Worm (Caenorhabditis elegans) whole organism, mixed stage, embryonic: ENCODE data around the gene rme-1.

Source experiments
- M03D4.4 ChIP-seq: sonication (generic microtip); optimal IDR thresholded peaks from 2 replicates; lab custom pipeline; 2017; ENCODE audit warnings: mild to moderate bottlenecking, missing genetic modification characterization, missing compliant biosample characterization
- bed-3 ChIP-seq: fragments of 200-800 bp; sonication (Bioruptor generic); optimal IDR thresholded peaks from 3 replicates; lab custom pipeline; 2018; ENCODE audit warnings: mild to moderate bottlenecking, missing genetic modification characterization, moderate library complexity, missing compliant biosample characterization
- blmp-1 ChIP-seq: fragments of 150-350 bp; optimal IDR thresholded peaks from 2 replicates; lab custom pipeline; 2014; ENCODE audit warnings: missing biosample characterization, missing genetic modification characterization
- ceh-39 ChIP-seq: fragments of 150-350 bp; optimal IDR thresholded peaks from 2 replicates; lab custom pipeline; 2014; ENCODE audit warnings: missing biosample characterization, missing genetic modification characterization
- ceh-43 ChIP-seq: fragments of 200-800 bp; sonication (Bioruptor generic); optimal IDR thresholded peaks from 2 replicates; lab custom pipeline; 2018; ENCODE audit warnings: mild to moderate bottlenecking, missing genetic modification characterization, moderate library complexity, missing compliant biosample characterization
- ceh-83 ChIP-seq: fragments of 200-800 bp; sonication (Bioruptor generic); optimal IDR thresholded peaks from 2 replicates; lab custom pipeline; 2018; ENCODE audit warnings: mild to moderate bottlenecking, missing genetic modification characterization, missing compliant biosample characterization
- cnd-1 ChIP-seq: fragments of 200-800 bp; sonication (Bioruptor generic); optimal IDR thresholded peaks from 2 replicates; lab custom pipeline; 2018; ENCODE audit warnings: mild to moderate bottlenecking, missing genetic modification characterization, missing compliant biosample characterization
- drap-1 ChIP-seq: fragments of 200-800 bp; sonication (Bioruptor generic); optimal IDR thresholded peaks from 3 replicates; lab custom pipeline; 2018; ENCODE audit warnings: mild to moderate bottlenecking, missing genetic modification characterization, missing compliant biosample characterization
- elt-1 ChIP-seq: sonication (generic microtip); optimal IDR thresholded peaks from 2 replicates; lab custom pipeline; 2017; ENCODE audit warnings: missing genetic modification characterization, mild to moderate bottlenecking, missing compliant biosample characterization, antibody characterized with exemption, moderate library complexity, borderline replicate concordance; ENCODE audit not compliant: insufficient read depth
- elt-3 ChIP-seq: fragments of 150-350 bp; optimal IDR thresholded peaks from 2 replicates; lab custom pipeline; 2014; ENCODE audit warnings: missing biosample characterization, missing genetic modification characterization
- flh-1 ChIP-seq: fragments of 200-800 bp; sonication (Bioruptor generic); optimal IDR thresholded peaks from 2 replicates; lab custom pipeline; 2018; ENCODE audit warnings: mild to moderate bottlenecking, missing genetic modification characterization, moderate library complexity, missing compliant biosample characterization
- ham-2 ChIP-seq: fragments of 200-800 bp; sonication (Bioruptor generic); optimal IDR thresholded peaks from 2 replicates; lab custom pipeline; 2018; ENCODE audit warnings: mild to moderate bottlenecking, missing genetic modification characterization, missing compliant biosample characterization
- hlh-1 ChIP-seq: fragments of 150-350 bp; optimal IDR thresholded peaks from 2 replicates; lab custom pipeline; 2014; ENCODE audit warnings: missing biosample characterization, missing genetic modification reagents, missing genetic modification characterization
- lin-13 ChIP-seq: fragments of 150-350 bp; optimal IDR thresholded peaks from 2 replicates; lab custom pipeline; 2014; ENCODE audit warnings: missing biosample characterization, missing genetic modification characterization
- lin-32 ChIP-seq: fragments of 200-800 bp; sonication (Bioruptor generic); optimal IDR thresholded peaks from 2 replicates; lab custom pipeline; 2018; ENCODE audit warnings: mild to moderate bottlenecking, missing genetic modification characterization, missing compliant biosample characterization
- lsy-2 ChIP-seq: fragments of 150-350 bp; optimal IDR thresholded peaks from 2 replicates; lab custom pipeline; 2014; ENCODE audit warnings: missing biosample characterization, missing genetic modification characterization
- mab-5 ChIP-seq: fragments of 150-350 bp; optimal IDR thresholded peaks from 2 replicates; lab custom pipeline; 2014; ENCODE audit warnings: missing biosample characterization, missing genetic modification characterization
- mep-1 ChIP-seq: fragments of 150-350 bp; optimal IDR thresholded peaks from 2 replicates; lab custom pipeline; 2017; ENCODE audit warnings: missing biosample characterization, missing genetic modification reagents, missing genetic modification characterization, inconsistent platforms
- mls-2 ChIP-seq: sonication (generic microtip); optimal IDR thresholded peaks from 2 replicates; lab custom pipeline; 2016; ENCODE audit warnings: mild to moderate bottlenecking, missing genetic modification characterization, moderate library complexity, missing compliant biosample characterization
- nhr-2 ChIP-seq: fragments of 150-350 bp; optimal IDR thresholded peaks from 2 replicates; lab custom pipeline; 2014; ENCODE audit warnings: missing biosample characterization, missing genetic modification characterization
- nhr-237 ChIP-seq: fragments of 150-350 bp; optimal IDR thresholded peaks from 2 replicates; lab custom pipeline; 2014; ENCODE audit warnings: missing biosample characterization, missing genetic modification characterization
- nhr-28 ChIP-seq: fragments of 150-350 bp; optimal IDR thresholded peaks from 2 replicates; lab custom pipeline; 2014; ENCODE audit warnings: missing biosample characterization, missing genetic modification characterization
- nhr-76 ChIP-seq: sonication (generic microtip); optimal IDR thresholded peaks from 2 replicates; lab custom pipeline; 2017; ENCODE audit warnings: missing biosample characterization, missing genetic modification characterization
- pha-4 ChIP-seq: fragments of 150-350 bp; optimal IDR thresholded peaks from 2 replicates; lab custom pipeline; 2018; ENCODE audit warnings: missing biosample characterization, missing genetic modification reagents, missing genetic modification characterization
- sem-2 ChIP-seq: fragments of 200-800 bp; sonication (Bioruptor generic); optimal IDR thresholded peaks from 2 replicates; lab custom pipeline; 2018; ENCODE audit warnings: mild to moderate bottlenecking, missing genetic modification characterization, missing compliant biosample characterization
- snpc-4 ChIP-seq: fragments of 150-350 bp; optimal IDR thresholded peaks from 2 replicates; lab custom pipeline; 2014; ENCODE audit warnings: missing biosample characterization, missing genetic modification characterization
- sptf-1 ChIP-seq: sonication (generic microtip); optimal IDR thresholded peaks from 2 replicates; lab custom pipeline; 2017; ENCODE audit warnings: mild to moderate bottlenecking, missing genetic modification characterization, moderate library complexity, missing compliant biosample characterization
- tbx-8 ChIP-seq: fragments of 200-800 bp; sonication (Bioruptor generic); optimal IDR thresholded peaks from 2 replicates; lab custom pipeline; 2018; ENCODE audit warnings: mild to moderate bottlenecking, missing genetic modification characterization, moderate library complexity, missing compliant biosample characterization
- unc-120 ChIP-seq: sonication (generic microtip); optimal IDR thresholded peaks from 2 replicates; lab custom pipeline; 2017; ENCODE audit warnings: missing genetic modification characterization, missing compliant biosample characterization; ENCODE audit not compliant: poor library complexity, severe bottlenecking
- unc-39 ChIP-seq: fragments of 150-350 bp; optimal IDR thresholded peaks from 2 replicates; lab custom pipeline; 2014; ENCODE audit warnings: missing biosample characterization, missing genetic modification characterization
- unc-62 ChIP-seq: fragments of 150-350 bp; optimal IDR thresholded peaks from 2 replicates; lab custom pipeline; 2014; ENCODE audit warnings: missing biosample characterization, missing genetic modification reagents, missing genetic modification characterization
- zip-8 ChIP-seq: fragments of 150-350 bp; optimal IDR thresholded peaks from 2 replicates; lab custom pipeline; 2014; ENCODE audit warnings: missing biosample characterization, missing genetic modification characterization
- ztf-11 ChIP-seq: fragments of 150-350 bp; optimal IDR thresholded peaks from 2 replicates; lab custom pipeline; 2014; ENCODE audit warnings: missing biosample characterization, missing genetic modification characterization

Gene rme-1

DNA sequence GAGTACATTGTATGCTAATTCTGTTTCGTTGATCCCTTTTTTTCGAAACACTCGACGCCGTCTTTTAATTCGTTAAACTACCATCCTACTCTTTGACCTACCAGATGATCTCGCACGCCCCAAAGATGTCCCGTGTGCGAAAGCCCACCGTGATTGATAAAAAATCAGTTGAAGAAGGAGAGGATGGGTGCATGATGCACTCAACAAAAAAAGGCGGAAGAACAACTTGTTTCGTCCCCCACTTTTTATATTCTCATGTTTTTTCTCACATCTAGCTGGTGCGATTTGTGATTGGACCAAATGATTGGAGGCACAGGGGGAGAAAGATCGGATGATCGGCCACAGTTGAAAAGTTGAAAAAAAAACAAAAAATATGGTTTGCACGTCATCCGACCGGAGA is 29.7 kb downstream of the rme-1 start:
- TF ChIP-seq lin-13 (tag; lab: Kevin White, UChicago) (no peak), unc-39 (no peak), ceh-83 (GFP tag; lab: Kevin White, UChicago) (no peak), blmp-1 (tag; lab: Kevin White, UChicago) (no peak), ztf-11 (tag; lab: Kevin White, UChicago) (no peak), drap-1 (GFP tag; lab: Kevin White, UChicago) (no peak), tbx-8 (GFP tag; lab: Kevin White, UChicago) (no peak), elt-1 (tag; lab: Kevin White, UChicago) (no peak), lsy-2 (tag; lab: Kevin White, UChicago) (no peak), nhr-2 (tag; lab: Kevin White, UChicago) (no peak), nhr-28 (tag; lab: Kevin White, UChicago) (no peak), unc-62 (GFP tag; lab: Kevin White, UChicago) (no peak), sptf-1 (tag; lab: Kevin White, UChicago) (no peak), flh-1 (GFP tag; lab: Kevin White, UChicago) (no peak), cnd-1 (tag; lab: Kevin White, UChicago) (no peak), mab-5 (tag; lab: Kevin White, UChicago) (no peak), mep-1 (tag; lab: Kevin White, UChicago) (no peak), snpc-4 (tag; lab: Kevin White, UChicago) (no peak), ham-2 (no peak)

DNA sequence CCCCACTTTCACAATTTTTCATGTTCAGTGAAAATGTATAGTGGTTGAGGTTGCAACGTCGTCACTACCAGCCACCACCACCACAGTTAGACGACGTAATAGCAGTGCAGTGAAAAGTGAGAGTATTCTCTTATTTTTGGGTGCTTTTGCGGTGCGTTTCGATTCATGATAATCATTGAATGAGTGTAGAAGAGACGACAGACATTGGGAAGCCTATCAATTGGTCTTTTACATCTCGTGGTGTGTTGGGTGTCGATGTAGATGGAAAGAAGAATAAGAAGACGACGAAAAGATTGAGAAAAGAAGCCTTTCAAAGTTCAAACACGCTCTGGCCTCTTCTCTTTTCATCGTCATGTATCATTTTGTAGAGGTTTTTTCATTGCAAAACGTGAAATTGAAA is 31.2 kb downstream of the rme-1 start:
- TF ChIP-seq nhr-237 (tag; lab: Kevin White, UChicago) (no peak), pha-4 (tag; lab: Kevin White, UChicago) (no peak), bed-3 (GFP tag; lab: Kevin White, UChicago) (no peak), M03D4.4 (no peak), nhr-76 (tag; lab: Kevin White, UChicago) (no peak), tbx-8 (GFP tag; lab: Kevin White, UChicago) (no peak), ceh-39 (tag; lab: Kevin White, UChicago) (no peak), sptf-1 (tag; lab: Kevin White, UChicago) (no peak), ham-2 (no peak), flh-1 (GFP tag; lab: Kevin White, UChicago) (no peak), blmp-1 (tag; lab: Kevin White, UChicago) (no peak), nhr-2 (tag; lab: Kevin White, UChicago) (no peak), ceh-43 (no peak), mab-5 (tag; lab: Kevin White, UChicago) (no peak), zip-8 (tag; lab: Kevin White, UChicago) (no peak), unc-62 (GFP tag; lab: Kevin White, UChicago) (no peak), mls-2 (tag; lab: Kevin White, UChicago) (no peak), cnd-1 (tag; lab: Kevin White, UChicago) (no peak), unc-120 (tag; lab: Kevin White, UChicago) (no peak), ceh-83 (GFP tag; lab: Kevin White, UChicago) (no peak)

DNA sequence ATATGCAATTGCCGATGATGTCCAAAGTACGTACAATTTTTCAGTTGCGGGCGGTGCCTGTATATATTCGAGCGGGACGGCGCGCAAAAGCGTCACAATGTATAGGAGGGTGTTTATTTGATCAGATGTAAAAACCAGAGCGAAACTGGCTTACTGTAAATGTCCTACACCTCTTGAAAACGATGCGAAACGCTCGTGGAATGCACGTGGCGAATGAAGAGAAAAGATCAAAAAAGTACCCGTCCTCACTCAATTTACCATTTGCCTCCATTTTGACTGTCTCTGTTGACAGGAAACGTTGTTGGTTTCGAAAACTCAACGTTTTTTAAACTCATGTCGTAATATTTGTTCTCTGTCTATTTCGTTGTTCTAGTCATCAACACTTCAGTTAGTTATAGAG is 32.0 kb downstream of the rme-1 start:
- no peak for TF ChIP-seq unc-120 (tag; lab: Kevin White, UChicago)
- no peak for TF ChIP-seq flh-1 (GFP tag; lab: Kevin White, UChicago)
- TF ChIP-seq unc-39: no peak
- no peak for TF ChIP-seq sem-2 (GFP tag; lab: Kevin White, UChicago)
- no peak for TF ChIP-seq sptf-1 (tag; lab: Kevin White, UChicago)
- TF ChIP-seq pha-4 (tag; lab: Kevin White, UChicago): no peak
- no peak for TF ChIP-seq nhr-2 (tag; lab: Kevin White, UChicago)
- no peak for TF ChIP-seq blmp-1 (tag; lab: Kevin White, UChicago)
- no peak for TF ChIP-seq ham-2
- TF ChIP-seq elt-3 (tag; lab: Kevin White, UChicago): no peak
- TF ChIP-seq ceh-39 (tag; lab: Kevin White, UChicago): no peak

DNA sequence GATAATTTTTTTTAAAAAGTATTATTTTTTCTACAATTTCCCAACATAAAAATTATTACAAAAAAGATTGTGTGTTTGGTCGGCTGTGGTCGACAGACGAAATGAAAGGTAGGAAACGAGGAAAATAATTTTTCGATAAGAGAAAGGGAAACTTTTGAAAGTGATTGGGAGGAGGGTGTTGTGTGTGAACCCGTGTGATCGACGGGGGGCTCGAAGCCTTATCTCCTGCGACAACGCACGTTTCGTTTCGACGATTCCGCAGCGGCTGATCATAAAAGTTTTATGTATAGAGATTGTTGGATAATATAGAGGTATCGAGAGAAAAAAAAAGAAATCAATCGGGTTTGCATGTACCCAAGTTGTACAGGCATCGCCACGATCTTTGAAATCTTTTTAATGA is 34.6 kb downstream of the rme-1 start:
- no peak for TF ChIP-seq lin-13 (tag; lab: Kevin White, UChicago)
- no peak for TF ChIP-seq elt-1 (tag; lab: Kevin White, UChicago)
- no peak for TF ChIP-seq flh-1 (GFP tag; lab: Kevin White, UChicago)
- no peak for TF ChIP-seq nhr-28 (tag; lab: Kevin White, UChicago)
- no peak for TF ChIP-seq elt-3 (tag; lab: Kevin White, UChicago)
- no peak for TF ChIP-seq ceh-39 (tag; lab: Kevin White, UChicago)
- TF ChIP-seq mab-5 (tag; lab: Kevin White, UChicago): no peak
- TF ChIP-seq snpc-4 (tag; lab: Kevin White, UChicago): no peak
- no peak for TF ChIP-seq hlh-1 (tag; lab: Kevin White, UChicago)
- no peak for TF ChIP-seq ham-2
- no peak for TF ChIP-seq blmp-1 (tag; lab: Kevin White, UChicago)
- no peak for TF ChIP-seq bed-3 (GFP tag; lab: Kevin White, UChicago)
- no peak for TF ChIP-seq unc-62 (GFP tag; lab: Kevin White, UChicago)
- no peak for TF ChIP-seq lin-32 (GFP tag; lab: Kevin White, UChicago)
- TF ChIP-seq nhr-2 (tag; lab: Kevin White, UChicago): no peak
- TF ChIP-seq cnd-1 (tag; lab: Kevin White, UChicago): no peak
- TF ChIP-seq pha-4 (tag; lab: Kevin White, UChicago): no peak
- TF ChIP-seq mls-2 (tag; lab: Kevin White, UChicago): no peak
